Worm (Caenorhabditis elegans): ENCODE results near the gene K08D9.6.
A peak's percentile ranks its signal among the peaks of the same experiment; 100 is the strongest.

The K08D9.6 gene

ce11 chrV:3234887-3235286 lies at the start of gene K08D9.6:
K08D9.6 (minus strand) TSS chrV:3234987.
- TF ChIP-seq snpc-4 (tag; optimal IDR thresholded peaks at IDR 0.05) (no peak), mep-1 (tag; optimal IDR thresholded peaks at IDR 0.05) (no peak), Y48G9A.11 (GFP tag; IDR thresholded peaks at IDR 0.05) (no peak), Y5F2A.4 (GFP tag; optimal IDR thresholded peaks at IDR 0.05) (no peak), R02D3.7 (tag; optimal IDR thresholded peaks at IDR 0.05) (no peak), ama-1 (optimal IDR thresholded peaks at IDR 0.05) (no peak)

- peak in 1 of 2 experiments; percentile 73 for TF ChIP-seq unc-62 (GFP tag; optimal IDR thresholded peaks at IDR 0.05 in 1 of 2)
- TF ChIP-seq unc-62 (tag; optimal IDR thresholded peaks at IDR 0.05) = no peak
- TF ChIP-seq aha-1 (tag) = peak; percentile 18
- TF ChIP-seq D1046.2 (GFP tag; IDR thresholded peaks at IDR 0.05) = no peak
Measured at ce11 chrV:3282957-3283356, 48.2 kb upstream of the K08D9.6 start, which contains the start of gene str-64. str-64 (plus strand) TSS chrV:3283257.

- TF ChIP-seq Y105C5A.15 (GFP tag; IDR thresholded peaks at IDR 0.05) = no peak
- no peak for TF ChIP-seq F49E8.2 (tag; optimal IDR thresholded peaks at IDR 0.05; ENCODE audit: borderline replicate concordance)
- TF ChIP-seq lin-38 (GFP tag; IDR thresholded peaks at IDR 0.05) = no peak
- peak in 1 of 2 experiments; percentile 33 for TF ChIP-seq daf-16 (GFP tag; optimal IDR thresholded peaks at IDR 0.05)
- TF ChIP-seq daf-16 (tag; optimal IDR thresholded peaks at IDR 0.05) = no peak
- no peak for TF ChIP-seq ceh-20 (GFP tag; IDR thresholded peaks at IDR 0.05)
- no peak for TF ChIP-seq T26A8.4 (GFP tag; IDR thresholded peaks at IDR 0.05)
- TF ChIP-seq lin-13 (GFP tag; optimal IDR thresholded peaks at IDR 0.05) = no peak
- no peak for TF ChIP-seq nhr-111 (GFP tag; optimal IDR thresholded peaks at IDR 0.05)
- no peak for TF ChIP-seq php-3 (GFP tag; IDR thresholded peaks at IDR 0.05)
Measured at ce11 chrV:3281523-3281922, 46.7 kb upstream of the K08D9.6 start, which contains the start of gene T28A11.25. T28A11.25 (plus strand) TSS chrV:3281823.

- TF ChIP-seq sdz-12 (GFP tag; optimal IDR thresholded peaks at IDR 0.05) = no peak
- peak; percentile 26 for TF ChIP-seq hlh-11 (tag; optimal IDR thresholded peaks at IDR 0.05)
- no peak for TF ChIP-seq ZK546.5 (tag; optimal IDR thresholded peaks at IDR 0.05)
Measured at ce11 chrV:3280009-3280408, 45.2 kb upstream of the K08D9.6 start, which contains the start of gene T28A11.2. T28A11.2 (plus strand) TSS chrV:3280379.

ce11 chrV:3279138-3279537 lies 44.4 kb upstream of the K08D9.6 start:
- no peak for TF ChIP-seq mxl-2 (GFP tag; conservative IDR thresholded peaks at IDR 0.05)
- no peak for TF ChIP-seq fos-1 (tag; optimal IDR thresholded peaks at IDR 0.05)
- TF ChIP-seq cey-2 (tag; optimal IDR thresholded peaks at IDR 0.05; ENCODE audit: borderline replicate concordance, insufficient read depth) = no peak
- TF ChIP-seq daf-16 (GFP tag; optimal IDR thresholded peaks at IDR 0.05) = peak in 1 of 2 experiments; percentile 86
- no peak for TF ChIP-seq daf-16 (tag; optimal IDR thresholded peaks at IDR 0.05)
- peak; percentile 35 for TF ChIP-seq aha-1 (tag)
- no peak for TF ChIP-seq T26A8.4 (GFP tag; IDR thresholded peaks at IDR 0.05)
- TF ChIP-seq hlh-11 (tag; optimal IDR thresholded peaks at IDR 0.05) = peak; percentile 54
- no peak for TF ChIP-seq mxl-3 (GFP tag; optimal IDR thresholded peaks at IDR 0.05)
- TF ChIP-seq unc-62 (GFP tag; optimal IDR thresholded peaks at IDR 0.05 in 1 of 2) = no peak
- TF ChIP-seq unc-62 (tag; optimal IDR thresholded peaks at IDR 0.05) = no peak
- no peak for TF ChIP-seq mes-2 (tag; optimal IDR thresholded peaks at IDR 0.05; ENCODE audit: poor library complexity, severe bottlenecking)
- TF ChIP-seq zag-1 (tag; optimal IDR thresholded peaks at IDR 0.05) = no peak
- TF ChIP-seq nhr-28 (tag; optimal IDR thresholded peaks at IDR 0.05) = peak; percentile 10
- peak; percentile 40 for TF ChIP-seq dmd-6 (GFP tag; IDR thresholded peaks at IDR 0.05)

- peak; percentile 50 for TF ChIP-seq mes-2 (tag; optimal IDR thresholded peaks at IDR 0.05; ENCODE audit: poor library complexity, severe bottlenecking)
- TF ChIP-seq dpl-1 (GFP tag; optimal IDR thresholded peaks at IDR 0.05) = peak; percentile 7
- TF ChIP-seq Y75B8A.6 (GFP tag; IDR thresholded peaks at IDR 0.05) = no peak
- TF ChIP-seq mdl-1 (tag; optimal IDR thresholded peaks at IDR 0.05) = no peak
- TF ChIP-seq unc-62 (GFP tag; optimal IDR thresholded peaks at IDR 0.05 in 1 of 2) = peak in 1 of 2 experiments; percentile 8
- TF ChIP-seq unc-62 (tag; optimal IDR thresholded peaks at IDR 0.05) = no peak
Measured at ce11 chrV:3278101-3278639, 43.4 kb upstream of the K08D9.6 start, which contains the start of gene fbxa-64. fbxa-64 (minus strand) TSS chrV:3278151.
